Worm (Caenorhabditis elegans): Measurements from ENCODE around the gene lurp-3.

DNA sequence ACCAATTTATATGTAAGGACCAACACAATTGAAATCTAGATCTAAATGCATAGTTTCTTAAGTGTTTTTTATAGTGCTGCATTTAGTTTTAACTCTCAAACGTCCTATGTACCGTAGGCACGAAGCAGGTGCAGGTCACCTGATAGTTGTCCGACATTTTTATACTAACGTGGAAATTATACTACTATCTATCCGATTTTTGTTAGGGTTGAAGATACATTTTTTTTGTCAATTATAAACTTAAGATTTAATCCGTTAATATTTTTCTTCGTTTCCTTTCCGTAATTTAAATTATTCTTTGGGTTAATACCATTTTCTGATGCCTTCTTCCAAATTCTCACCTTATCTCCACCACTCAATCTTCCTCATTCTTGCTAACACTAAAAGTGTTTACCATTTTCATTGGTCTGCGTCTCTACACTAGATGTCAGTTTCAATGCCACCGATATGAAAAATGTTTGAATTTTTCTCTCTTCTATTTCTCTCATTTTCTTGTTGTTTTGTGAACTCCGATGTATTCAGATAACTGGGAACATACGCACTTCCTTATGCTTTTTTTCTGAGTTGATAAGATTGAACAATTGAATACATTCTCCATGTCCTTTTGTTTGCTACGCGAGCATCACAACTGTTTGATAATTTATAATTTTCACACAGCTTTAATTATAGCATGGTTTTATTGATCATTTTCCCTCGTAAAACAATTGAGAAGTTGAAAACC lies 10.2 kb upstream of the lurp-3 start, which contains the start of gene Y2H9A.4:
- TF ChIP-seq ets-7 (tag; optimal IDR thresholded peaks at IDR 0.05) (no peak), ama-1 (optimal IDR thresholded peaks at IDR 0.05) (no peak)

All from whole organism, early embryonic.